Fruit fly (Drosophila melanogaster): ENCODE results near the gene Tom40.
A peak's percentile ranks its signal among the peaks of the same experiment; 100 is the strongest.

DNA sequence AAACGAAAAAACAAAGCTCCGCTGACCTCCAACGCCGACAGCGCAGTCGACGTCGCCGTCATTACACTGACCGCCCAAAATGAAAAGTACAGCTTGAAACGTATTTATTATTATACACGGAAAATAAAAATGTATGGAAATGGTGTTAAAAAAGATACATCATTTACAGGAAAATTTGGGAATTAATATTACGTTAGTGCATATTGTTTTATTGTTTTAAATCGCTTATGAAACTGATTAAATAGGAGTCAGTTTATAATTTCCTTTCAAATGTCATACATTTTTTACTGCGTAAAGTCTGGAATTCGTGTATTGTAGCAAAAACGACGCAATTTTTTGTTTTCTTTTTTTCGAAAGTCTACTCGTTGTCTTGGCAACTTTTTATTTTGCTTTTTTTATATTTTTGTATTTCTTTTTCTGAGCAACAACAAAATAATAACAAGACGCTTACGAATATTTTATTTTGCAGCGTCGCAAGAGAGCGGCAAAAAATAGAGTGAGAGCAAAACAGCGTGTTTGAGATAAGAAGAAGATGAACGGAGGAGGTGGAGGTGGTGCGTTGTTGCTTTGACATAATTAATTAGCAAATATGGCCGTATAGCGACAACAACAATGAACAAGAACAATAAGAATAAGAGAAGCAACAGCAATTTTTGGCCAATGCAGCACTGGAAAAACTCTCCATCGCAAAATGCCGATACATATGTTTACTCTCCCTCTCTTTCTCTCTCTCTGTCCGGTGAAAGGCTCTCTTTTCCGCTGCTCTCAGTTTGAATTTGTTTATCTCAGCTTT lies 44.5 kb upstream of the Tom40 start:
- no peak; the same call in 2 of the 3 replicates for TF ChIP-seq fd96Ca (GFP tag; IDR thresholded peaks at IDR 0.05)
- peak; percentile 85 for TF ChIP-seq Pif1B (GFP tag; optimal IDR thresholded peaks at IDR 0.05)
- peak; percentile 85 for TF ChIP-seq CG13204 (GFP tag; optimal IDR thresholded peaks at IDR 0.05)
- TF ChIP-seq Snoo (tag; optimal IDR thresholded peaks at IDR 0.05), result peak; percentile 83
- TF ChIP-seq CG12605 (GFP tag; IDR thresholded peaks at IDR 0.05), result peak; percentile 94
- no peak for TF ChIP-seq rn (GFP tag; IDR thresholded peaks at IDR 0.05)
- TF ChIP-seq CG15710 (tag; optimal IDR thresholded peaks at IDR 0.05), result peak; percentile 85
- TF ChIP-seq CG8301 (tag; optimal IDR thresholded peaks at IDR 0.05), result peak; percentile 75
- peak; percentile 1 for TF ChIP-seq EcR (GFP tag; optimal IDR thresholded peaks at IDR 0.05)
- TF ChIP-seq CG10348 (GFP tag; IDR thresholded peaks at IDR 0.05), result 0 out of 2 replicates have a peak, but pooled peaks have one; percentile 28
